Worm (Caenorhabditis elegans) whole organism, late embryonic: Measurements from ENCODE around the gene F54C4.4.

Source experiments
- C08G9.2 ChIP-seq: sonication (generic microtip); optimal IDR thresholded peaks from 2 replicates; lab custom pipeline; 2016; ENCODE audit warnings: mild to moderate bottlenecking, missing genetic modification characterization, moderate library complexity, missing compliant biosample characterization
- C38D4.7 ChIP-seq: fragments of 200-800 bp; sonication (Bioruptor generic); optimal IDR thresholded peaks from 2 replicates; lab custom pipeline; 2018; ENCODE audit warnings: mild to moderate bottlenecking, missing genetic modification characterization, moderate library complexity, missing compliant biosample characterization
- K09A11.1 ChIP-seq: sonication (generic microtip); optimal IDR thresholded peaks from 2 replicates; lab custom pipeline; 2017; ENCODE audit warnings: antibody characterized with exemption, mild to moderate bottlenecking, missing genetic modification characterization, missing compliant biosample characterization; ENCODE audit not compliant: insufficient read depth
- T23F11.4 ChIP-seq: fragments of 200-800 bp; sonication (Bioruptor generic); optimal IDR thresholded peaks from 2 replicates; lab custom pipeline; 2018; ENCODE audit warnings: mild to moderate bottlenecking, missing genetic modification characterization, missing compliant biosample characterization
- ahr-1 ChIP-seq: sonication (generic microtip); optimal IDR thresholded peaks from 2 replicates; lab custom pipeline; 2016; ENCODE audit warnings: missing genetic modification characterization, missing compliant biosample characterization
- ceh-18 ChIP-seq: sonication (generic microtip); optimal IDR thresholded peaks from 2 replicates; lab custom pipeline; 2016; ENCODE audit warnings: missing genetic modification characterization, missing compliant biosample characterization
- ceh-19 ChIP-seq: fragments of 200-800 bp; sonication (Bioruptor generic); optimal IDR thresholded peaks from 2 replicates; lab custom pipeline; 2018; ENCODE audit warnings: mild to moderate bottlenecking, missing genetic modification characterization, missing compliant biosample characterization
- ceh-30 ChIP-seq: fragments of 150-350 bp; optimal IDR thresholded peaks from 2 replicates; lab custom pipeline; 2014; ENCODE audit warnings: missing biosample characterization, missing genetic modification characterization
- ceh-31 ChIP-seq: sonication (generic microtip); optimal IDR thresholded peaks from 2 replicates; lab custom pipeline; 2016; ENCODE audit warnings: missing genetic modification characterization, missing compliant biosample characterization
- ceh-34 ChIP-seq: sonication (generic microtip); optimal IDR thresholded peaks from 2 replicates; lab custom pipeline; 2016; ENCODE audit warnings: mild to moderate bottlenecking, missing genetic modification characterization, missing compliant biosample characterization
- ceh-45 ChIP-seq: fragments of 200-800 bp; sonication (Bioruptor generic); IDR thresholded peaks from 2 replicates; pipeline ENCODE4 v1.3.6; 2022; ENCODE audit warnings: missing genetic modification reagents, missing genetic modification characterization, missing compliant biosample characterization
- ceh-48 ChIP-seq: sonication (generic microtip); optimal IDR thresholded peaks from 2 replicates; lab custom pipeline; 2016; ENCODE audit warnings: missing genetic modification characterization, inconsistent platforms, missing compliant biosample characterization
- che-1 ChIP-seq: sonication (generic microtip); optimal IDR thresholded peaks from 2 replicates; lab custom pipeline; 2016; ENCODE audit warnings: mild to moderate bottlenecking, missing genetic modification characterization, missing compliant biosample characterization
- elt-2 ChIP-seq: sonication (generic microtip); optimal IDR thresholded peaks from 2 replicates; lab custom pipeline; 2016; ENCODE audit warnings: missing genetic modification reagents, missing genetic modification characterization, missing compliant biosample characterization
- elt-4 ChIP-seq: sonication (generic microtip); optimal IDR thresholded peaks from 2 replicates; lab custom pipeline; 2016; ENCODE audit warnings: missing genetic modification characterization, missing compliant biosample characterization
- hlh-6 ChIP-seq: sonication (generic microtip); optimal IDR thresholded peaks from 2 replicates; lab custom pipeline; 2016; ENCODE audit warnings: missing genotype, missing genetic modification characterization, missing compliant biosample characterization
- hlh-8 ChIP-seq: sonication (generic microtip); optimal IDR thresholded peaks from 2 replicates; lab custom pipeline; 2016; ENCODE audit warnings: missing genotype, missing genetic modification characterization, missing compliant biosample characterization
- lim-6 ChIP-seq: sonication (generic microtip); optimal IDR thresholded peaks from 2 replicates; lab custom pipeline; 2016; ENCODE audit warnings: missing genetic modification characterization, missing compliant biosample characterization
- madf-2 ChIP-seq: sonication (generic microtip); optimal IDR thresholded peaks from 2 replicates; lab custom pipeline; 2017; ENCODE audit warnings: missing genetic modification characterization, missing compliant biosample characterization
- mec-3 ChIP-seq: sonication (generic microtip); optimal IDR thresholded peaks from 2 replicates; lab custom pipeline; 2016; ENCODE audit warnings: borderline replicate concordance, missing genetic modification characterization, missing compliant biosample characterization
- nfya-1 ChIP-seq: sonication (generic microtip); optimal IDR thresholded peaks from 2 replicates; lab custom pipeline; 2017; ENCODE audit warnings: missing genetic modification characterization, mild to moderate bottlenecking, missing compliant biosample characterization, antibody characterized with exemption, moderate library complexity
- nhr-232 ChIP-seq: sonication (generic microtip); optimal IDR thresholded peaks from 2 replicates; lab custom pipeline; 2016; ENCODE audit warnings: missing genetic modification characterization, missing compliant biosample characterization
- npax-4 ChIP-seq: sonication (generic microtip); optimal IDR thresholded peaks from 2 replicates; lab custom pipeline; 2016; ENCODE audit warnings: missing genetic modification characterization, missing compliant biosample characterization
- odd-2 ChIP-seq: sonication (generic microtip); optimal IDR thresholded peaks from 2 replicates; lab custom pipeline; 2017; ENCODE audit warnings: antibody characterized with exemption, mild to moderate bottlenecking, missing genetic modification characterization, missing compliant biosample characterization
- pat-9 ChIP-seq: fragments of 200-800 bp; sonication (Bioruptor generic); optimal IDR thresholded peaks from 2 replicates; lab custom pipeline; 2018; ENCODE audit warnings: mild to moderate bottlenecking, missing genetic modification characterization, moderate library complexity, missing compliant biosample characterization
- pax-1 ChIP-seq: fragments of 150-350 bp; optimal IDR thresholded peaks from 2 replicates; lab custom pipeline; 2014; ENCODE audit warnings: missing biosample characterization, missing genetic modification characterization
- pqm-1 ChIP-seq: sonication (generic microtip); optimal IDR thresholded peaks from 2 replicates; lab custom pipeline; 2016; ENCODE audit warnings: missing genetic modification characterization, missing compliant biosample characterization
- ref-2 ChIP-seq: sonication (generic microtip); optimal IDR thresholded peaks from 2 replicates; lab custom pipeline; 2016; ENCODE audit warnings: missing genetic modification characterization, missing compliant biosample characterization
- rnt-1 ChIP-seq: sonication (generic microtip); optimal IDR thresholded peaks from 2 replicates; lab custom pipeline; 2016; ENCODE audit warnings: missing genetic modification characterization, missing compliant biosample characterization
- sdc-2 ChIP-seq: sonication (generic microtip); optimal IDR thresholded peaks from 2 replicates; lab custom pipeline; 2016; ENCODE audit warnings: missing genotype, missing genetic modification characterization, missing compliant biosample characterization
- sox-2 ChIP-seq: fragments of 200-800 bp; sonication (Bioruptor generic); IDR thresholded peaks from 2 replicates; pipeline ENCODE4 v1.3.6; 2022; ENCODE audit warnings: missing genetic modification reagents, missing genetic modification characterization, missing compliant biosample characterization
- tbx-2 ChIP-seq: sonication (generic microtip); optimal IDR thresholded peaks from 2 replicates; lab custom pipeline; 2016; ENCODE audit warnings: missing genetic modification characterization, missing compliant biosample characterization
- unc-42 ChIP-seq: sonication (generic microtip); optimal IDR thresholded peaks from 2 replicates; lab custom pipeline; 2016; ENCODE audit warnings: missing genotype, missing genetic modification characterization, missing compliant biosample characterization
- ztf-16 ChIP-seq: sonication (generic microtip); optimal IDR thresholded peaks from 2 replicates; lab custom pipeline; 2017; ENCODE audit warnings: missing genetic modification characterization, missing compliant biosample characterization

F54C4.4 gene

ce11 chrIII:64747-65625 lies 22.2 kb downstream of the F54C4.4 start:
- TF ChIP-seq hlh-8 (tag; lab: Kevin White, UChicago): no peak
- peak; percentile 9 for TF ChIP-seq mec-3
- no peak for TF ChIP-seq pax-1

- TF ChIP-seq sdc-2 (tag; lab: Kevin White, UChicago) (peak; percentile 4), mec-3 (no peak)
- TF ChIP-seq, all 69 proteins: peak for 1
These were observed 23.4 kb downstream of the F54C4.4 start for ce11 chrIII:63584-64316.

ce11 chrIII:62383-62873 lies 24.8 kb downstream of the F54C4.4 start:
- TF ChIP-seq unc-42: peak; percentile 46
- TF ChIP-seq ceh-31 (tag; lab: Kevin White, UChicago): no peak
- TF ChIP-seq, all 69 proteins: peak for 1

ce11 chrIII:61045-61444 lies 26.1 kb downstream of the F54C4.4 start, which contains the start of gene btb-5:
TSS of gene btb-5 (minus strand) at chrIII:61145.
- TF ChIP-seq pqm-1 (no peak), ceh-45 (GFP tag; lab: Robert Waterston, UW) (no peak), nfya-1 (tag; lab: Kevin White, UChicago) (no peak), odd-2 (tag; lab: Kevin White, UChicago) (no peak), hlh-6 (no peak), ceh-30 (tag; lab: Kevin White, UChicago) (no peak), ref-2 (no peak), lim-6 (tag; lab: Kevin White, UChicago) (no peak), che-1 (tag; lab: Kevin White, UChicago) (no peak), ceh-18 (tag; lab: Kevin White, UChicago) (no peak), C08G9.2 (no peak)
- TF ChIP-seq, all 69 proteins: peak for 0

- TF ChIP-seq odd-2 (tag; lab: Kevin White, UChicago) (no peak), sdc-2 (tag; lab: Kevin White, UChicago) (no peak), ceh-34 (no peak), ceh-48 (no peak), ceh-31 (tag; lab: Kevin White, UChicago) (no peak), madf-2 (tag; lab: Kevin White, UChicago) (no peak), ahr-1 (tag; lab: Kevin White, UChicago) (no peak), sox-2 (no peak), tbx-2 (tag; lab: Kevin White, UChicago) (no peak)
These were observed 33.5 kb downstream of the F54C4.4 start for ce11 chrIII:53696-54095.

- TF ChIP-seq K09A11.1 (tag; lab: Kevin White, UChicago) (no peak), pat-9 (tag; lab: Kevin White, UChicago) (no peak), ztf-16 (tag; lab: Kevin White, UChicago) (no peak), C38D4.7 (GFP tag; lab: Kevin White, UChicago) (no peak), hlh-8 (tag; lab: Kevin White, UChicago) (no peak), elt-4 (tag; lab: Kevin White, UChicago) (no peak), rnt-1 (tag; lab: Kevin White, UChicago) (no peak), nhr-232 (tag; lab: Kevin White, UChicago) (no peak), npax-4 (tag; lab: Kevin White, UChicago) (no peak), ceh-31 (tag; lab: Kevin White, UChicago) (no peak), elt-2 (tag; lab: Kevin White, UChicago) (no peak), tbx-2 (tag; lab: Kevin White, UChicago) (no peak), T23F11.4 (GFP tag; lab: Kevin White, UChicago) (no peak), ceh-18 (tag; lab: Kevin White, UChicago) (no peak), ceh-19 (GFP tag; lab: Kevin White, UChicago) (no peak), sdc-2 (tag; lab: Kevin White, UChicago) (no peak)
- TF ChIP-seq, all 69 proteins: peak for 0
These were observed 35.6 kb downstream of the F54C4.4 start for ce11 chrIII:51622-52021.
